Fruit fly (Drosophila melanogaster) whole organism, embryonic: ENCODE measurements around the gene bumpel.

Experiments used
- BEAF-32 ChIP-seq: fragments of 200-800 bp; sonication (Bioruptor generic); optimal IDR thresholded peaks from 3 replicates; lab custom pipeline; 2017; ENCODE audit warnings: missing biosample characterization, missing genetic modification characterization, mild to moderate bottlenecking, moderate library complexity, missing genetic modification reagents
- CG12219 ChIP-seq: fragments of 200-800 bp; sonication (Bioruptor generic); optimal IDR thresholded peaks from 3 replicates; lab custom pipeline; 2018; ENCODE audit warnings: missing biosample characterization, mild to moderate bottlenecking, missing genetic modification characterization
- CG12299 ChIP-seq: fragments of 200-800 bp; sonication (Bioruptor generic); optimal IDR thresholded peaks from 2 replicates; lab custom pipeline; 2018; ENCODE audit warnings: missing biosample characterization, mild to moderate bottlenecking, missing genetic modification characterization
- CG1602 ChIP-seq: fragments of 200-800 bp; sonication (Bioruptor generic); optimal IDR thresholded peaks from 3 replicates; lab custom pipeline; 2016; ENCODE audit warnings: missing biosample characterization, missing genetic modification characterization
- CG43689 ChIP-seq: fragments of 200-800 bp; sonication (Bioruptor generic); IDR thresholded peaks from 2 replicates; pipeline ENCODE4 v1.3.6; 2022; ENCODE audit warnings: missing biosample characterization, missing genetic modification characterization
- CG8944 ChIP-seq: fragments of 200-800 bp; sonication (Bioruptor generic); optimal IDR thresholded peaks from 3 replicates; lab custom pipeline; 2016; ENCODE audit warnings: missing biosample characterization, missing genetic modification characterization
- Chrac-16 ChIP-seq: fragments of 200-800 bp; sonication (Bioruptor generic); optimal IDR thresholded peaks from 3 replicates; lab custom pipeline; 2016; ENCODE audit warnings: missing biosample characterization, missing genetic modification characterization
- Hmr ChIP-seq: fragments of 200-800 bp; sonication (Bioruptor generic); optimal IDR thresholded peaks from 3 replicates; lab custom pipeline; 2017; ENCODE audit warnings: mild to moderate bottlenecking, missing biosample characterization, missing genetic modification reagents, missing genetic modification characterization
- Sry-δ ChIP-seq: fragments of 200-800 bp; sonication (Bioruptor generic); optimal IDR thresholded peaks from 2 replicates; lab custom pipeline; 2016; ENCODE audit warnings: missing biosample characterization, missing genetic modification characterization
- Ssrp ChIP-seq: fragments of 200-800 bp; sonication (Bioruptor generic); optimal IDR thresholded peaks from 2 replicates; lab custom pipeline; 2018; ENCODE audit warnings: missing biosample characterization, mild to moderate bottlenecking, missing genetic modification characterization, moderate library complexity
- emc ChIP-seq: fragments of 200-800 bp; sonication (Bioruptor generic); optimal IDR thresholded peaks from 2 replicates; lab custom pipeline; 2016; ENCODE audit warnings: missing biosample characterization, missing genetic modification characterization

DNA sequence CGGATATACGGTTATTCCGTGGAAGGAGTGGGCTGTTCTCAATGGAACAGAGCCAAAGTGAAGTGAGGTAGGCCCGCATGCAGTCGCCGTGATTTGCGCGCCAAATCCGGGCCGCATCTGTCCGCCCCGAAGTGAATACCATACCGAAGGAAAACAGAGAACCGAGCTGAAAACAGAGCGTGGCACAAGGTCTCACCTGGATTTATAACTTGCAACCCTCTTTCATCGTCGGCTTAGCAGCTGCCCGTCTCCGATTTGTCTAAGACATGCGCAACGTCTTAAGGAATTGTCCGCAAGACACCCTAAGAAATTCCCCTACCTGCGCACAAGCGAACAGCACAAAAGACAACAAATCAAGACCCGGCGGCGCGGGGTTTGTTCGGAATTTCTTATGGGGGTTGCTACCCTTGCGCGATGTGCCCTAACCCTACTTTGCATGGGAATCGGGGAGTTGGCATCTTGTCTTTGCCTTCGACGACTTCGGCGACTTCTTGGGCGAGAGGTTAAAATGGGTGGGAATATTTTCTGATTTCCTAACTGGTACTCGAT, 39.8 kb downstream of the bumpel start:
- TF ChIP-seq CG12299 (tag; lab: Kevin White, UChicago) (no peak), CG43689 (GFP tag; lab: Robert Waterston, UW) (no peak), emc (GFP tag; lab: Kevin White, UChicago) (no peak), CG8944 (no peak), BEAF-32 (no peak), CG1602 (GFP tag; lab: Kevin White, UChicago) (no peak), Ssrp (no peak), Sry-δ (no peak), CG12219 (GFP tag; lab: Kevin White, UChicago) (no peak), Chrac-16 (GFP tag; lab: Kevin White, UChicago) (no peak), Hmr (GFP tag; lab: Kevin White, UChicago) (no peak)
